Fruit fly (Drosophila melanogaster) whole organism, pupa: ENCODE results near the gene PIG-H.
A peak's percentile ranks its signal among the peaks of the same experiment; 100 is the strongest.
"Not testable (repeated sequence)": the region's sequence is repeated elsewhere in the genome, so short reads cannot be mapped to it uniquely, and the experiment has no call there.

Source experiments
- CG10348 ChIP-seq: fragments of 200-800 bp; sonication (Bioruptor generic); IDR thresholded peaks from 2 replicates; pipeline ENCODE4 v1.3.6; 2022; ENCODE audit warnings: missing biosample characterization, missing genetic modification characterization
- CG12605 ChIP-seq: fragments of 200-800 bp; sonication (Bioruptor generic); IDR thresholded peaks from 2 replicates; pipeline ENCODE4 v1.3.6; 2022; ENCODE audit warnings: missing biosample characterization, missing genetic modification characterization
- CG13204 ChIP-seq: fragments of 200-800 bp; sonication (Bioruptor generic); optimal IDR thresholded peaks from 2 replicates; lab custom pipeline; 2018; ENCODE audit warnings: missing biosample characterization, mild to moderate bottlenecking, missing genetic modification characterization, moderate library complexity
- CG14655 ChIP-seq: fragments of 200-800 bp; sonication (Bioruptor generic); optimal IDR thresholded peaks from 3 replicates; lab custom pipeline; 2017; ENCODE audit warnings: mild to moderate bottlenecking, missing biosample characterization, missing genetic modification reagents, missing genetic modification characterization
- CG15710 ChIP-seq: fragments of 200-800 bp; sonication (Bioruptor generic); optimal IDR thresholded peaks from 2 replicates; lab custom pipeline; 2018; ENCODE audit warnings: missing biosample characterization, mild to moderate bottlenecking, missing genetic modification characterization, moderate library complexity
- CG17806 ChIP-seq: fragments of 200-800 bp; sonication (Bioruptor generic); optimal IDR thresholded peaks from 2 replicates; lab custom pipeline; 2018; ENCODE audit warnings: missing biosample characterization, mild to moderate bottlenecking, missing genetic modification characterization, moderate library complexity
- CG32121 ChIP-seq: fragments of 200-800 bp; sonication (Bioruptor generic); IDR thresholded peaks from 2 replicates; pipeline ENCODE4 v1.3.6; 2022; ENCODE audit warnings: missing biosample characterization, missing genetic modification characterization
- CG34367 ChIP-seq: fragments of 200-800 bp; sonication (Bioruptor generic); optimal IDR thresholded peaks from 2 replicates; lab custom pipeline; 2018; ENCODE audit warnings: missing biosample characterization, mild to moderate bottlenecking, missing genetic modification characterization
- CG4496 ChIP-seq: fragments of 200-800 bp; sonication (Bioruptor generic); IDR thresholded peaks from 3 replicates; pipeline ENCODE4 v1.3.6; 2022; ENCODE audit warnings: missing biosample characterization, missing genetic modification characterization
- CG8159 ChIP-seq: fragments of 200-800 bp; sonication (Bioruptor generic); optimal IDR thresholded peaks from 3 replicates; lab custom pipeline; 2018; ENCODE audit warnings: missing biosample characterization, mild to moderate bottlenecking, missing genetic modification characterization, moderate library complexity
- CG8301 ChIP-seq: fragments of 200-800 bp; sonication (Bioruptor generic); optimal IDR thresholded peaks from 2 replicates; lab custom pipeline; 2018; ENCODE audit warnings: missing biosample characterization, mild to moderate bottlenecking, missing genetic modification characterization
- CG9948 ChIP-seq: fragments of 200-800 bp; sonication (Bioruptor generic); optimal IDR thresholded peaks from 2 replicates; lab custom pipeline; 2018; ENCODE audit warnings: missing biosample characterization, mild to moderate bottlenecking, missing genetic modification characterization, moderate library complexity
- D1 ChIP-seq: fragments of 200-800 bp; sonication (Bioruptor generic); optimal IDR thresholded peaks from 2 replicates; lab custom pipeline; 2018; ENCODE audit warnings: missing biosample characterization, mild to moderate bottlenecking, missing genetic modification characterization, moderate library complexity
- EcR ChIP-seq: fragments of 200-800 bp; sonication (Bioruptor generic); optimal IDR thresholded peaks from 3 replicates; lab custom pipeline; 2019; ENCODE audit warnings: missing biosample characterization, missing genetic modification characterization, mild to moderate bottlenecking, moderate library complexity, missing genetic modification reagents
- Ets98B ChIP-seq: fragments of 200-800 bp; sonication (Bioruptor generic); IDR thresholded peaks from 2 replicates; pipeline ENCODE4 v1.3.6; 2022; ENCODE audit warnings: missing biosample characterization, missing genetic modification characterization
- Pif1A ChIP-seq: fragments of 200-800 bp; sonication (Bioruptor generic); optimal IDR thresholded peaks from 3 replicates; lab custom pipeline; 2016; ENCODE audit warnings: missing biosample characterization, missing genetic modification characterization
- Pif1B ChIP-seq: fragments of 200-800 bp; sonication (Bioruptor generic); optimal IDR thresholded peaks from 3 replicates; lab custom pipeline; 2016; ENCODE audit warnings: missing biosample characterization, missing genetic modification characterization
- Snoo ChIP-seq: fragments of 200-800 bp; sonication (Bioruptor generic); optimal IDR thresholded peaks from 3 replicates; lab custom pipeline; 2017; ENCODE audit warnings: missing biosample characterization, mild to moderate bottlenecking, missing genetic modification characterization, inconsistent platforms
- fd96Ca ChIP-seq: fragments of 200-800 bp; sonication (Bioruptor generic); IDR thresholded peaks from 3 replicates; pipeline ENCODE4 v1.3.6; 2022; ENCODE audit warnings: missing biosample characterization, missing genetic modification characterization
- gl ChIP-seq: fragments of 200-800 bp; sonication (Bioruptor generic); optimal IDR thresholded peaks from 2 replicates; lab custom pipeline; 2018; ENCODE audit warnings: missing biosample characterization, mild to moderate bottlenecking, missing genetic modification characterization
- rn ChIP-seq: fragments of 200-800 bp; sonication (Bioruptor generic); IDR thresholded peaks from 2 replicates; pipeline ENCODE4 v1.3.6; 2022; ENCODE audit warnings: missing biosample characterization, missing genetic modification characterization

PIG-H gene

DNA sequence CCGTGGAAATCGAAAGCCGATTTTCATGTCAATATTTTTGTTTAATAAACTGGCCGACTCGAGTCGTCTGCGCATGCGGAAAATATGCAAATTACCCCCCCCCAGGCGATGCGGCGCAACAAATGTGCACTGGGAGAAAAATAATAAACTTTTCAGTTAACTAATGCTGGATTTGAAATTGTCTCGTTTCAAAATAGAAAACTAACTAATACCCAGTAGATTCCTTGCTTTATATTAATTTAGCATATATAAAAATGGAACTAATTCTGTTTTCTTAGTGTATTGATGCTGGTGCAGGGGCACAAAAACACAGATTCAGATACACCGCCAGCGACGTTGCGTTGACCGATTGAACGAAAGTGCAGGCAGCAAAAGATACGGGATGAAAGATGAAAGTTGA is 38.3 kb downstream of the PIG-H start:
- TF ChIP-seq CG8301 (tag; lab: Kevin White, UChicago) (peak; percentile 71), rn (peak; percentile 61; the same call in 1 of the 2 replicates), CG9948 (tag; lab: Kevin White, UChicago) (peak; percentile 49), CG34367 (peak; percentile 22), CG17806 (peak; percentile 59), D1 (no peak), CG32121 (GFP tag; lab: Robert Waterston, UW) (peak; percentile 81), Pif1B (peak; percentile 37), Pif1A (GFP tag; lab: Kevin White, UChicago) (peak; percentile 40), CG12605 (GFP tag; lab: Robert Waterston, UW) (peak; percentile 79), gl (no peak), CG4496 (GFP tag; lab: Robert Waterston, UW) (peak; percentile 86), Snoo (tag; lab: Kevin White, UChicago) (peak; percentile 1), EcR (GFP tag; lab: Kevin White, UChicago) (no peak), CG14655 (GFP tag; lab: Kevin White, UChicago) (peak; percentile 58), CG10348 (no peak; the same call in 1 of the 2 replicates), CG8159 (tag; lab: Kevin White, UChicago) (peak; percentile 64), fd96Ca (peak; percentile 43; the same call in 2 of the 3 replicates), CG15710 (tag; lab: Kevin White, UChicago) (peak; percentile 4), Ets98B (GFP tag; lab: Robert Waterston, UW) (peak; percentile 85)

DNA sequence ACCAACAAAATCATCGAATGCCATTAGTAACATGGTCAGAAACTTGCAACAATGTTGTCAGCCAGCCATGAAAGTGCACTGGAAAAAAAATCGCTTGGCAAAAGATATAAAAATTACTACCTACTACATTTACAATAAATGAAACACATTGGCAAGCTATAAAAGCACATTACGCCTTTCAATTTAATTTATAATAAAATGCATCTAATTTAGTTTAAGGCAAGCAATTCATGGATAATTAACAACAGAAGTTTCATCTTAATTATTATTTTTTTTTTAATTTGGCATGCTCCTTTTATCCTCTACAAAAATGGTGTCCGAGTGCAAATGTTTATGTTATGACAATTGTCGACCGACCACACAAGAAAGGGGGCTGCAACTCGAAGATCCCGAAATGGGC is 39.3 kb downstream of the PIG-H start:
- TF ChIP-seq Ets98B (GFP tag; lab: Robert Waterston, UW) (peak; percentile 30), CG10348 (no peak), CG4496 (GFP tag; lab: Robert Waterston, UW) (0 out of 3 replicates have a peak, but pooled peaks have one; percentile 12)
- TF ChIP-seq, all 21 proteins: peak for 2

DNA sequence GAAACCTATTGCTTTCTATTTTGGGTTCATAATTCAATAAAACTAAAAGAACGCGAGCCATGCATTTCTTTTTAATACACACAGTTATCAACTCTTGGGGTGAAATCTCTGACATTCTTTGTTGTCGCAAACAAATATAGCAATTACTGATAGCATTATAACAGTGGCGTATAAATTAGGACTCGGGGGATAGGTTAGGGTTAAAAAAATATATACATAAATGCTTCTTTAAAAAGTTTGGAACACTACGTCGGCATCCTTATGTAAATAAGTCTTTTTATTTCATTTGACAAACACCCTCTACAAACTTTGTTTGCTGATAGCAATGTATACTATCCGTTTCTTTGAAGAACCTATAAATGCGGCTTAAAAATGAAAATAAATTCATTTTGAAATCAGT is 41.2 kb downstream of the PIG-H start, which contains the start of gene CG43060:
TSS of gene CG43060 (plus strand) at position 382 of the 400 bp plus-strand sequence.
- TF ChIP-seq CG17806 (peak; percentile 29), CG14655 (GFP tag; lab: Kevin White, UChicago) (peak; percentile 38), CG8159 (tag; lab: Kevin White, UChicago) (peak; percentile 31), CG4496 (GFP tag; lab: Robert Waterston, UW) (peak; percentile 50; the same call in 2 of the 3 replicates), gl (no peak), CG8301 (tag; lab: Kevin White, UChicago) (peak; percentile 22), CG13204 (GFP tag; lab: Kevin White, UChicago) (no peak), Ets98B (GFP tag; lab: Robert Waterston, UW) (peak; percentile 24; the same call in 1 of the 2 replicates)

DNA sequence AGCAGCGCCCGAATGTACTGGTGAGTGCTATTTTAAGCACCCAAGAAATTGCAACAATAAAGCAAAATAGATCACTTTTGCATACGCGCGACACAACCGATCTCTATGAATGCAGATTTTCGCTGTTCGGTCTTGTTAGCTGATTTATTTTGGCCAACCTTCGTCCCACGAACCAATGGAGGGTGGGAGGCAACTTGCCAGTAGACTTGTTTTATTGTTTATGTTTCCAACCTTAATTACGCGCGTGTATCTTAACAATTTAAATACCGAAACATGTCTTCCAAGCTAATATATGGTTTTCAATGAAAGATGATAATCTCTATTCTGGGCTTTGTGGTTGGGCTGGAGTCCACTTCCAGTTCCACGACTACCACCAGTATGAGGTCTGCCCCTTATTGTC is 49.2 kb downstream of the PIG-H start, which contains the start of gene CG43618:
TSS of gene CG43618 (plus strand) at position 301 of the 400 bp plus-strand sequence.
- TF ChIP-seq CG12605 (GFP tag; lab: Robert Waterston, UW); Pif1A (GFP tag; lab: Kevin White, UChicago); CG9948 (tag; lab: Kevin White, UChicago): not testable (repeated sequence)

DNA sequence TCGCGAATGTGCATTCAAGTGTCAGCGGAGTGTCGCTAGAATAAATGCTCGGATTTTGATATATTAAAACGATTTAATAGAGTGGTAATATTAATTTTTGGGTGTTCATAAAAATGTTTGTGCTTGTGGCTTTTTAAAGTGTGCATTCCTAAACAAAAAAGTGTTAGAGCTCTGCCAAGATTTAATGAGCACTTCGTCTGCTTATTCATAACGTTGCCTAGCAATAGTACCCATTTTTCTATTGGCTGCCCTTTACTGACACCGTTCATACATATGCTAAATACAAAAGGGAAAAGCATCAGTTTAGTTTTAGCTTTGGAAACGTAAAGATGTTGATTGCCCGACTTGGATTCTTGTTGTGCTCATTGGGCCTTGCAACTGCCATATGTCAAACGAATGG is 49.7 kb downstream of the PIG-H start, which contains the start of gene CG43061:
TSS of gene CG43061 (plus strand) at position 301 of the 400 bp plus-strand sequence.
- not testable (repeated sequence) for TF ChIP-seq CG12605 (GFP tag; lab: Robert Waterston, UW); Ets98B (GFP tag; lab: Robert Waterston, UW); CG8301 (tag; lab: Kevin White, UChicago)
